Fruit fly (Drosophila melanogaster): Measurements from ENCODE around the gene CG4691.

The CG4691 gene

DNA sequence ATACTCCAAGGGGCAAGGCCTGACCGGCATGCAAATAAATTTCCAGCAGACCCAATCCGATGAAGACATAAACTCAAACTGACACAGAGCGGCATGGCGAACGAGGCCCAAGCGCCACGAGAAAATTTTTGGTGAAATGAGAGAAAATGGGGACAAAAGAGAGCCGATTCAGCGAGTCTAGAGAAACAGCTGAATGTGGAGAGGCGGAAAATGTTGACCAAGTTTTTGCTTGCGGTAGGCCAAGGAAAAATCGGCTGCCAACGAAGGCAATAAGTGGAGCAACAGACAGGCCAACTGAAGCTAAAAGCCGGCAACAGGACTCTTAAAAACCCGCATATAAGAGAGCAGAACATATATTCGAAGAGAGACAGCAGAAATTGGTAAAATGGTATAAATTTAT is 37.0 kb downstream of the CG4691 start:
- no peak for TF ChIP-seq jim (GFP tag; optimal IDR thresholded peaks at IDR 0.05)

dm6 chr2L:14802034-14802433 is 41.5 kb downstream of the CG4691 start, which contains the start of gene CG33308:
Gene CG33308, plus strand, starts transcription at chr2L:14802334.
- TF ChIP-seq rgr (GFP tag; optimal IDR thresholded peaks at IDR 0.05) (no peak), sv (GFP tag; optimal IDR thresholded peaks at IDR 0.05) (no peak), pan (optimal IDR thresholded peaks at IDR 0.05) (no peak), brk (GFP tag; optimal IDR thresholded peaks at IDR 0.05) (no peak), CG32264 (GFP tag; optimal IDR thresholded peaks at IDR 0.05) (no peak), dmrt93B (GFP tag; optimal IDR thresholded peaks at IDR 0.05) (no peak), fru (GFP tag; optimal IDR thresholded peaks at IDR 0.05) (no peak), Mio (GFP tag; optimal IDR thresholded peaks at IDR 0.05) (no peak), CrebA (GFP tag; optimal IDR thresholded peaks at IDR 0.05; ENCODE audit: borderline replicate concordance) (no peak), woc (GFP tag; optimal IDR thresholded peaks at IDR 0.05) (no peak), Dfd (GFP tag; optimal IDR thresholded peaks at IDR 0.05) (no peak), Rel (GFP tag; optimal IDR thresholded peaks at IDR 0.05) (no peak), Rel (tag; optimal IDR thresholded peaks at IDR 0.05) (no peak), Myc (optimal IDR thresholded peaks at IDR 0.05) (no peak), CG9705 (GFP tag; optimal IDR thresholded peaks at IDR 0.05) (no peak), Vsx2 (GFP tag; optimal IDR thresholded peaks at IDR 0.05; ENCODE audit: partially characterized antibody) (no peak), Hnf4 (GFP tag; optimal IDR thresholded peaks at IDR 0.05) (no peak)

- TF ChIP-seq Dfd (GFP tag; optimal IDR thresholded peaks at IDR 0.05) (no peak), ey (GFP tag; optimal IDR thresholded peaks at IDR 0.05) (no peak), Abd-B (GFP tag; optimal IDR thresholded peaks at IDR 0.05) (no peak)
These were observed 49.9 kb downstream of the CG4691 start, which contains the start of gene CG33309 for dm6 chr2L:14810461-14810860. Gene CG33309, plus strand, starts transcription at chr2L:14810761.

Data from whole organism, wandering third instar larva.